Worm (Caenorhabditis elegans) whole organism, L2 larva: Measurements from ENCODE around the gene F22F1.2.
A peak's percentile ranks its signal among the peaks of the same experiment; 100 is the strongest.

Source experiments
- C34F6.9 ChIP-seq: fragments of 150-350 bp; optimal IDR thresholded peaks from 2 replicates; lab custom pipeline; 2014; ENCODE audit warnings: missing biosample characterization, missing genetic modification characterization
- F13H6.1 ChIP-seq: sonication (generic microtip); optimal IDR thresholded peaks from 2 replicates; lab custom pipeline; 2016; ENCODE audit warnings: missing genetic modification characterization, missing compliant biosample characterization
- R02D3.7 ChIP-seq: fragments of 150-350 bp; optimal IDR thresholded peaks from 2 replicates; lab custom pipeline; 2014; ENCODE audit warnings: missing biosample characterization, missing genetic modification characterization
- ZK546.5 ChIP-seq: sonication (generic microtip); optimal IDR thresholded peaks from 2 replicates; lab custom pipeline; 2017; ENCODE audit warnings: missing biosample characterization, missing genetic modification characterization
- alr-1 ChIP-seq: fragments of 150-350 bp; optimal IDR thresholded peaks from 2 replicates; lab custom pipeline; 2014; ENCODE audit warnings: missing biosample characterization, missing genetic modification characterization
- aly-2 ChIP-seq: fragments of 150-350 bp; optimal IDR thresholded peaks from 2 replicates; lab custom pipeline; 2014; ENCODE audit warnings: missing biosample characterization, missing genetic modification characterization
- blmp-1 ChIP-seq: sonication (generic microtip); optimal IDR thresholded peaks from 2 replicates; lab custom pipeline; 2017; ENCODE audit warnings: missing genetic modification characterization, mild to moderate bottlenecking, missing compliant biosample characterization, antibody characterized with exemption, moderate library complexity; ENCODE audit not compliant: insufficient read depth
- ceh-16 ChIP-seq: fragments of 150-350 bp; optimal IDR thresholded peaks from 2 replicates; lab custom pipeline; 2014; ENCODE audit warnings: missing biosample characterization, missing genetic modification characterization
- ceh-82 ChIP-seq: fragments of 150-350 bp; optimal IDR thresholded peaks from 2 replicates; lab custom pipeline; 2014; ENCODE audit warnings: missing biosample characterization, missing genetic modification characterization
- crh-2 ChIP-seq: sonication (generic microtip); optimal IDR thresholded peaks from 2 replicates; lab custom pipeline; 2017; ENCODE audit warnings: missing biosample characterization, missing genetic modification characterization
- dmd-4 ChIP-seq: sonication (generic microtip); optimal IDR thresholded peaks from 2 replicates; lab custom pipeline; 2017; ENCODE audit warnings: missing biosample characterization, missing genetic modification characterization
- elt-1 ChIP-seq: fragments of 150-350 bp; optimal IDR thresholded peaks from 2 replicates; lab custom pipeline; 2014; ENCODE audit warnings: missing biosample characterization, missing genetic modification characterization
- elt-3 ChIP-seq: sonication (generic microtip); optimal IDR thresholded peaks from 2 replicates; lab custom pipeline; 2017; ENCODE audit warnings: missing biosample characterization, missing genetic modification characterization
- fos-1 ChIP-seq: fragments of 150-350 bp; optimal IDR thresholded peaks from 2 replicates; lab custom pipeline; 2014; ENCODE audit warnings: missing biosample characterization, missing genetic modification characterization
- gmeb-1 ChIP-seq: fragments of 150-350 bp; optimal IDR thresholded peaks from 2 replicates; lab custom pipeline; 2014; ENCODE audit warnings: missing biosample characterization, missing genetic modification characterization
- lin-13 ChIP-seq: fragments of 150-350 bp; optimal IDR thresholded peaks from 2 replicates; lab custom pipeline; 2014; ENCODE audit warnings: missing biosample characterization, missing genetic modification reagents, missing genetic modification characterization
- lin-39 ChIP-seq: fragments of 150-350 bp; optimal IDR thresholded peaks from 2 replicates; lab custom pipeline; 2014; ENCODE audit warnings: missing biosample characterization, missing genetic modification reagents, missing genetic modification characterization
- lsy-2 ChIP-seq, 2 experiments: fragments of 150-350 bp in 1 of 2; sonication (generic microtip) in 1 of 2; optimal IDR thresholded peaks; 2 replicates each; lab custom pipeline; 2014 to 2017; ENCODE audit warnings: missing biosample characterization in 2 of 2, missing genetic modification characterization in 2 of 2
- mab-5 ChIP-seq: fragments of 150-350 bp; optimal IDR thresholded peaks from 2 replicates; lab custom pipeline; 2014; ENCODE audit warnings: missing biosample characterization, missing genetic modification characterization
- mbf-1 ChIP-seq: sonication (generic microtip); optimal IDR thresholded peaks from 2 replicates; lab custom pipeline; 2017; ENCODE audit warnings: missing biosample characterization, missing genetic modification characterization
- mdl-1 ChIP-seq, 2 experiments: fragments of 150-350 bp in 1 of 2; sonication (generic microtip) in 1 of 2; optimal IDR thresholded peaks; 2 replicates each; lab custom pipeline; 2017; ENCODE audit warnings: missing biosample characterization in 2 of 2, missing genetic modification characterization in 2 of 2
- nhr-10 ChIP-seq: sonication (generic microtip); optimal IDR thresholded peaks from 2 replicates; lab custom pipeline; 2017; ENCODE audit warnings: missing biosample characterization, missing genetic modification characterization
- nhr-11 ChIP-seq: fragments of 150-350 bp; optimal IDR thresholded peaks from 2 replicates; lab custom pipeline; 2014; ENCODE audit warnings: missing biosample characterization, missing genetic modification characterization
- nhr-12 ChIP-seq: fragments of 150-350 bp; optimal IDR thresholded peaks from 2 replicates; lab custom pipeline; 2014; ENCODE audit warnings: missing biosample characterization, missing genetic modification characterization
- nhr-129 ChIP-seq: fragments of 150-350 bp; optimal IDR thresholded peaks from 2 replicates; lab custom pipeline; 2014; ENCODE audit warnings: missing biosample characterization, missing genetic modification characterization
- nhr-21 ChIP-seq: fragments of 150-350 bp; optimal IDR thresholded peaks from 2 replicates; lab custom pipeline; 2014; ENCODE audit warnings: missing biosample characterization, missing genetic modification characterization
- nhr-23 ChIP-seq: fragments of 150-350 bp; optimal IDR thresholded peaks from 2 replicates; lab custom pipeline; 2014; ENCODE audit warnings: missing biosample characterization, missing genetic modification reagents, missing genetic modification characterization
- nhr-237 ChIP-seq: fragments of 150-350 bp; optimal IDR thresholded peaks from 2 replicates; lab custom pipeline; 2014; ENCODE audit warnings: missing biosample characterization, missing genetic modification characterization
- nhr-6 ChIP-seq: fragments of 150-350 bp; optimal IDR thresholded peaks from 2 replicates; lab custom pipeline; 2014; ENCODE audit warnings: missing biosample characterization, missing genetic modification characterization
- nhr-77 ChIP-seq: fragments of 150-350 bp; optimal IDR thresholded peaks from 2 replicates; lab custom pipeline; 2014; ENCODE audit warnings: missing biosample characterization, missing genetic modification characterization
- peb-1 ChIP-seq: fragments of 150-350 bp; optimal IDR thresholded peaks from 2 replicates; lab custom pipeline; 2014; ENCODE audit warnings: missing biosample characterization, missing genetic modification characterization
- sem-4 ChIP-seq: fragments of 150-350 bp; optimal IDR thresholded peaks from 2 replicates; lab custom pipeline; 2014; ENCODE audit warnings: missing biosample characterization, missing genetic modification reagents, missing genetic modification characterization
- skn-1 ChIP-seq: sonication (generic microtip); optimal IDR thresholded peaks from 2 replicates; lab custom pipeline; 2017; ENCODE audit warnings: missing biosample characterization, missing genetic modification characterization
- sma-3 ChIP-seq: sonication (generic microtip); optimal IDR thresholded peaks from 2 replicates; lab custom pipeline; 2016; ENCODE audit warnings: missing genetic modification reagents, missing genetic modification characterization, missing compliant biosample characterization
- sma-9 ChIP-seq, 2 experiments: fragments of 150-350 bp in 1 of 2; sonication (generic microtip) in 1 of 2; optimal IDR thresholded peaks; 2 replicates each; lab custom pipeline; 2014 to 2016; ENCODE audit warnings: missing genetic modification characterization in 2 of 2, mild to moderate bottlenecking in 1 of 2, missing biosample characterization in 1 of 2, missing compliant biosample characterization in 1 of 2, missing genetic modification reagents in 1 of 2, moderate library complexity in 1 of 2
- unc-39 ChIP-seq: fragments of 150-350 bp; optimal IDR thresholded peaks from 2 replicates; lab custom pipeline; 2014; ENCODE audit warnings: missing biosample characterization, missing genetic modification characterization
- unc-55 ChIP-seq: fragments of 150-350 bp; sonication (generic microtip); optimal IDR thresholded peaks from 3 replicates; lab custom pipeline; 2014; ENCODE audit warnings: missing biosample characterization, missing genetic modification reagents, missing genetic modification characterization
- unc-62 ChIP-seq: fragments of 150-350 bp; optimal IDR thresholded peaks from 2 replicates; lab custom pipeline; 2014; ENCODE audit warnings: missing biosample characterization, missing genetic modification reagents, missing genetic modification characterization
- zag-1 ChIP-seq: fragments of 150-350 bp; optimal IDR thresholded peaks from 2 replicates; lab custom pipeline; 2014; ENCODE audit warnings: missing biosample characterization, missing genetic modification characterization
- ztf-4 ChIP-seq: fragments of 150-350 bp; optimal IDR thresholded peaks from 2 replicates; lab custom pipeline; 2014; ENCODE audit warnings: missing biosample characterization, missing genetic modification characterization

The F22F1.2 gene

ce11 chrX:8136276-8136891 lies 14.1 kb downstream of the F22F1.2 start, which contains the start of gene C02B8.6:
C02B8.6 (minus strand) TSS chrX:8136326.
- TF ChIP-seq elt-1 (tag; lab: Kevin White, UChicago) (no peak), unc-55 (GFP tag; lab: Kevin White, UChicago) (peak; percentile 70), C34F6.9 (tag; lab: Kevin White, UChicago) (peak; percentile 59), nhr-129 (peak; percentile 82), skn-1 (tag; lab: Kevin White, UChicago) (no peak), lin-13 (GFP tag; lab: Kevin White, UChicago) (peak; percentile 44), mab-5 (no peak), lsy-2 (tag; optimal IDR thresholded peaks at IDR 0.05; lab: Kevin White, UChicago) (no peak), blmp-1 (tag; lab: Kevin White, UChicago) (no peak), F13H6.1 (tag; lab: Kevin White, UChicago) (peak; percentile 39), ztf-4 (no peak), R02D3.7 (tag; lab: Kevin White, UChicago) (no peak), nhr-6 (tag; lab: Kevin White, UChicago) (no peak), nhr-77 (tag; lab: Kevin White, UChicago) (no peak), ceh-82 (tag; lab: Kevin White, UChicago) (no peak), ZK546.5 (tag; lab: Kevin White, UChicago) (no peak), nhr-21 (no peak), unc-39 (tag; lab: Kevin White, UChicago) (no peak), lin-39 (tag; lab: Kevin White, UChicago) (no peak), sma-3 (GFP tag; lab: Kevin White, UChicago) (no peak), gmeb-1 (no peak), nhr-12 (no peak), nhr-10 (tag; lab: Kevin White, UChicago) (no peak), mbf-1 (no peak), elt-3 (no peak), zag-1 (tag; lab: Kevin White, UChicago) (no peak), peb-1 (tag; lab: Kevin White, UChicago) (no peak), crh-2 (tag; lab: Kevin White, UChicago) (peak; percentile 51), sem-4 (tag; lab: Kevin White, UChicago) (no peak), fos-1 (peak; percentile 86), dmd-4 (no peak), ceh-16 (no peak), nhr-23 (tag; lab: Kevin White, UChicago) (no peak)

ce11 chrX:8129543-8129942 lies 21.0 kb downstream of the F22F1.2 start, which contains the start of gene frpr-1:
frpr-1 (minus strand) TSS chrX:8129643.
- TF ChIP-seq nhr-11 (tag; lab: Kevin White, UChicago), result no peak
- TF ChIP-seq fos-1, result no peak
- no peak for TF ChIP-seq unc-62
- no peak for TF ChIP-seq lsy-2 (tag; optimal IDR thresholded peaks at IDR 0.05; lab: Kevin White, UChicago)
- TF ChIP-seq nhr-237 (tag; lab: Kevin White, UChicago), result no peak
- no peak for TF ChIP-seq ztf-4
- TF ChIP-seq dmd-4, result no peak
- TF ChIP-seq sma-9 (GFP tag; optimal IDR thresholded peaks at IDR 0.05; lab: Kevin White, UChicago), result no peak
- TF ChIP-seq sma-9 (tag; optimal IDR thresholded peaks at IDR 0.05; lab: Kevin White, UChicago), result no peak
- no peak for TF ChIP-seq C34F6.9 (tag; lab: Kevin White, UChicago)
- no peak for TF ChIP-seq ceh-16
- TF ChIP-seq nhr-23 (tag; lab: Kevin White, UChicago), result no peak
- TF ChIP-seq mdl-1 (tag; optimal IDR thresholded peaks at IDR 0.05; lab: Kevin White, UChicago), result no peak
- TF ChIP-seq nhr-77 (tag; lab: Kevin White, UChicago), result no peak
- TF ChIP-seq aly-2 (tag; lab: Kevin White, UChicago), result no peak
- TF ChIP-seq zag-1 (tag; lab: Kevin White, UChicago), result no peak
- TF ChIP-seq nhr-12, result no peak
- TF ChIP-seq R02D3.7 (tag; lab: Kevin White, UChicago), result no peak
- TF ChIP-seq lin-39 (tag; lab: Kevin White, UChicago), result no peak
- no peak for TF ChIP-seq alr-1 (tag; lab: Kevin White, UChicago)

ce11 chrX:8123194-8123593 lies 27.3 kb downstream of the F22F1.2 start, which contains the start of gene C02B8.12:
C02B8.12 (minus strand) TSS chrX:8123368.
- no peak for TF ChIP-seq sem-4 (tag; lab: Kevin White, UChicago)
- TF ChIP-seq unc-39 (tag; lab: Kevin White, UChicago), result no peak
- TF ChIP-seq gmeb-1, result no peak
- TF ChIP-seq, all 48 proteins: peak for 0
